Fruit fly (Drosophila melanogaster) whole organism, pupa: ENCODE data around the gene Dyro.
A peak's percentile ranks its signal among the peaks of the same experiment; 100 is the strongest.

Experiments used
- CG10348 ChIP-seq: fragments of 200-800 bp; sonication (Bioruptor generic); IDR thresholded peaks from 2 replicates; pipeline ENCODE4 v1.3.6; 2022; ENCODE audit warnings: missing biosample characterization, missing genetic modification characterization
- CG12605 ChIP-seq: fragments of 200-800 bp; sonication (Bioruptor generic); IDR thresholded peaks from 2 replicates; pipeline ENCODE4 v1.3.6; 2022; ENCODE audit warnings: missing biosample characterization, missing genetic modification characterization
- CG13204 ChIP-seq: fragments of 200-800 bp; sonication (Bioruptor generic); optimal IDR thresholded peaks from 2 replicates; lab custom pipeline; 2018; ENCODE audit warnings: missing biosample characterization, mild to moderate bottlenecking, missing genetic modification characterization, moderate library complexity
- CG14655 ChIP-seq: fragments of 200-800 bp; sonication (Bioruptor generic); optimal IDR thresholded peaks from 3 replicates; lab custom pipeline; 2017; ENCODE audit warnings: mild to moderate bottlenecking, missing biosample characterization, missing genetic modification reagents, missing genetic modification characterization
- CG15710 ChIP-seq: fragments of 200-800 bp; sonication (Bioruptor generic); optimal IDR thresholded peaks from 2 replicates; lab custom pipeline; 2018; ENCODE audit warnings: missing biosample characterization, mild to moderate bottlenecking, missing genetic modification characterization, moderate library complexity
- CG17806 ChIP-seq: fragments of 200-800 bp; sonication (Bioruptor generic); optimal IDR thresholded peaks from 2 replicates; lab custom pipeline; 2018; ENCODE audit warnings: missing biosample characterization, mild to moderate bottlenecking, missing genetic modification characterization, moderate library complexity
- CG32121 ChIP-seq: fragments of 200-800 bp; sonication (Bioruptor generic); IDR thresholded peaks from 2 replicates; pipeline ENCODE4 v1.3.6; 2022; ENCODE audit warnings: missing biosample characterization, missing genetic modification characterization
- CG34367 ChIP-seq: fragments of 200-800 bp; sonication (Bioruptor generic); optimal IDR thresholded peaks from 2 replicates; lab custom pipeline; 2018; ENCODE audit warnings: missing biosample characterization, mild to moderate bottlenecking, missing genetic modification characterization
- CG4496 ChIP-seq: fragments of 200-800 bp; sonication (Bioruptor generic); IDR thresholded peaks from 3 replicates; pipeline ENCODE4 v1.3.6; 2022; ENCODE audit warnings: missing biosample characterization, missing genetic modification characterization
- CG8159 ChIP-seq: fragments of 200-800 bp; sonication (Bioruptor generic); optimal IDR thresholded peaks from 3 replicates; lab custom pipeline; 2018; ENCODE audit warnings: missing biosample characterization, mild to moderate bottlenecking, missing genetic modification characterization, moderate library complexity
- CG8301 ChIP-seq: fragments of 200-800 bp; sonication (Bioruptor generic); optimal IDR thresholded peaks from 2 replicates; lab custom pipeline; 2018; ENCODE audit warnings: missing biosample characterization, mild to moderate bottlenecking, missing genetic modification characterization
- CG9948 ChIP-seq: fragments of 200-800 bp; sonication (Bioruptor generic); optimal IDR thresholded peaks from 2 replicates; lab custom pipeline; 2018; ENCODE audit warnings: missing biosample characterization, mild to moderate bottlenecking, missing genetic modification characterization, moderate library complexity
- D1 ChIP-seq: fragments of 200-800 bp; sonication (Bioruptor generic); optimal IDR thresholded peaks from 2 replicates; lab custom pipeline; 2018; ENCODE audit warnings: missing biosample characterization, mild to moderate bottlenecking, missing genetic modification characterization, moderate library complexity
- EcR ChIP-seq: fragments of 200-800 bp; sonication (Bioruptor generic); optimal IDR thresholded peaks from 3 replicates; lab custom pipeline; 2019; ENCODE audit warnings: missing biosample characterization, missing genetic modification characterization, mild to moderate bottlenecking, moderate library complexity, missing genetic modification reagents
- Ets98B ChIP-seq: fragments of 200-800 bp; sonication (Bioruptor generic); IDR thresholded peaks from 2 replicates; pipeline ENCODE4 v1.3.6; 2022; ENCODE audit warnings: missing biosample characterization, missing genetic modification characterization
- Pif1A ChIP-seq: fragments of 200-800 bp; sonication (Bioruptor generic); optimal IDR thresholded peaks from 3 replicates; lab custom pipeline; 2016; ENCODE audit warnings: missing biosample characterization, missing genetic modification characterization
- Pif1B ChIP-seq: fragments of 200-800 bp; sonication (Bioruptor generic); optimal IDR thresholded peaks from 3 replicates; lab custom pipeline; 2016; ENCODE audit warnings: missing biosample characterization, missing genetic modification characterization
- Snoo ChIP-seq: fragments of 200-800 bp; sonication (Bioruptor generic); optimal IDR thresholded peaks from 3 replicates; lab custom pipeline; 2017; ENCODE audit warnings: missing biosample characterization, mild to moderate bottlenecking, missing genetic modification characterization, inconsistent platforms
- fd96Ca ChIP-seq: fragments of 200-800 bp; sonication (Bioruptor generic); IDR thresholded peaks from 3 replicates; pipeline ENCODE4 v1.3.6; 2022; ENCODE audit warnings: missing biosample characterization, missing genetic modification characterization
- gl ChIP-seq: fragments of 200-800 bp; sonication (Bioruptor generic); optimal IDR thresholded peaks from 2 replicates; lab custom pipeline; 2018; ENCODE audit warnings: missing biosample characterization, mild to moderate bottlenecking, missing genetic modification characterization
- rn ChIP-seq: fragments of 200-800 bp; sonication (Bioruptor generic); IDR thresholded peaks from 2 replicates; pipeline ENCODE4 v1.3.6; 2022; ENCODE audit warnings: missing biosample characterization, missing genetic modification characterization

The Dyro gene

dm6 chr3L:11323896-11324278, 28.2 kb upstream of the Dyro start:
- TF ChIP-seq D1 (tag; lab: Kevin White, UChicago) (no peak), fd96Ca (GFP tag; lab: Robert Waterston, UW) (no peak), rn (GFP tag; lab: Robert Waterston, UW) (no peak), CG14655 (GFP tag; lab: Kevin White, UChicago) (no peak), CG8301 (tag; lab: Kevin White, UChicago) (no peak), CG34367 (tag; lab: Kevin White, UChicago) (no peak)

dm6 chr3L:11323221-11323895, 27.6 kb upstream of the Dyro start:
- TF ChIP-seq CG4496 (peak; percentile 82), CG8159 (tag; lab: Kevin White, UChicago) (peak; percentile 33), CG15710 (no peak), CG12605 (GFP tag; lab: Robert Waterston, UW) (peak; percentile 54; the same call in 1 of the 2 replicates), CG9948 (tag; lab: Kevin White, UChicago) (no peak), Ets98B (GFP tag; lab: Robert Waterston, UW) (peak; percentile 16; the same call in 1 of the 2 replicates), CG32121 (GFP tag; lab: Robert Waterston, UW) (peak; percentile 50), CG13204 (peak; percentile 82), CG10348 (GFP tag; lab: Robert Waterston, UW) (no peak), CG34367 (tag; lab: Kevin White, UChicago) (no peak), gl (tag; lab: Kevin White, UChicago) (peak; percentile 73), fd96Ca (GFP tag; lab: Robert Waterston, UW) (peak; percentile 69; the same call in 1 of the 3 replicates), EcR (peak; percentile 19), rn (GFP tag; lab: Robert Waterston, UW) (no peak), Snoo (tag; lab: Kevin White, UChicago) (no peak), CG14655 (GFP tag; lab: Kevin White, UChicago) (peak; percentile 30)

- no peak for TF ChIP-seq CG32121 (GFP tag; lab: Robert Waterston, UW)
- no peak for TF ChIP-seq CG8301 (tag; lab: Kevin White, UChicago)
- TF ChIP-seq Ets98B (GFP tag; lab: Robert Waterston, UW), result no peak
- TF ChIP-seq fd96Ca (GFP tag; lab: Robert Waterston, UW), result no peak
- no peak for TF ChIP-seq gl (tag; lab: Kevin White, UChicago)
- peak; percentile 43 for TF ChIP-seq CG9948 (tag; lab: Kevin White, UChicago)
- TF ChIP-seq CG4496, result no peak
- TF ChIP-seq CG13204, result no peak
- TF ChIP-seq CG12605 (GFP tag; lab: Robert Waterston, UW), result no peak
- TF ChIP-seq EcR, result no peak
- peak; percentile 50 for TF ChIP-seq Snoo (tag; lab: Kevin White, UChicago)
- TF ChIP-seq Pif1A (GFP tag; lab: Kevin White, UChicago), result peak; percentile 36
- TF ChIP-seq CG8159 (tag; lab: Kevin White, UChicago), result peak; percentile 59
- peak; percentile 37 for TF ChIP-seq CG14655 (GFP tag; lab: Kevin White, UChicago)
- no peak for TF ChIP-seq rn (GFP tag; lab: Robert Waterston, UW)
- peak; percentile 23 for TF ChIP-seq Pif1B (GFP tag; lab: Kevin White, UChicago)
- TF ChIP-seq CG34367 (tag; lab: Kevin White, UChicago), result no peak
- no peak for TF ChIP-seq D1 (tag; lab: Kevin White, UChicago)
- TF ChIP-seq CG17806 (tag; lab: Kevin White, UChicago), result peak; percentile 42
- peak; percentile 59 for TF ChIP-seq CG15710
- no peak for TF ChIP-seq CG10348 (GFP tag; lab: Robert Waterston, UW)
These were observed 26.7 kb upstream of the Dyro start for dm6 chr3L:11322148-11323093.

dm6 chr3L:11321619-11322018, 25.9 kb upstream of the Dyro start, which contains the start of gene CG6168:
Gene CG6168, minus strand, starts transcription at chr3L:11321719.
- no peak for TF ChIP-seq gl (tag; lab: Kevin White, UChicago)
- TF ChIP-seq CG8301 (tag; lab: Kevin White, UChicago), result no peak
- no peak for TF ChIP-seq CG10348 (GFP tag; lab: Robert Waterston, UW)
- no peak for TF ChIP-seq CG15710
- TF ChIP-seq D1 (tag; lab: Kevin White, UChicago), result no peak
- TF ChIP-seq CG4496, result no peak
- no peak for TF ChIP-seq Pif1A (GFP tag; lab: Kevin White, UChicago)
- TF ChIP-seq CG14655 (GFP tag; lab: Kevin White, UChicago), result no peak
- TF ChIP-seq fd96Ca (GFP tag; lab: Robert Waterston, UW), result no peak
- no peak for TF ChIP-seq CG17806 (tag; lab: Kevin White, UChicago)
- TF ChIP-seq rn (GFP tag; lab: Robert Waterston, UW), result no peak
- no peak for TF ChIP-seq CG34367 (tag; lab: Kevin White, UChicago)
- TF ChIP-seq Snoo (tag; lab: Kevin White, UChicago), result no peak
- TF ChIP-seq Pif1B (GFP tag; lab: Kevin White, UChicago), result no peak
- no peak for TF ChIP-seq CG12605 (GFP tag; lab: Robert Waterston, UW)
- no peak for TF ChIP-seq CG32121 (GFP tag; lab: Robert Waterston, UW)
- no peak for TF ChIP-seq CG8159 (tag; lab: Kevin White, UChicago)
- TF ChIP-seq CG9948 (tag; lab: Kevin White, UChicago), result no peak
